ENCODE assay signal across 2 worm cellular contexts in genomic region chrIII:4103171-4103570, ce11.
TF ChIP-seq lines count a peak whose summit lies in the region.

No protein-coding gene starts in this region.

TF ChIP-seq in whole organism, late embryonic, 69 proteins besides CTCF, POLR2A, EP300 and RAD21:
- TF ChIP-seq C38D4.7 (GFP tag; optimal IDR thresholded peaks at IDR 0.05; lab: Kevin White, UChicago) = no peak
- TF ChIP-seq unc-42 (tag; optimal IDR thresholded peaks at IDR 0.05; lab: Kevin White, UChicago) = peak; percentile 77
- no peak for TF ChIP-seq fkh-6 (tag; optimal IDR thresholded peaks at IDR 0.05; lab: Kevin White, UChicago)
- no peak for TF ChIP-seq ttx-3 (tag; optimal IDR thresholded peaks at IDR 0.05; lab: Kevin White, UChicago)
- TF ChIP-seq pag-3 (tag; optimal IDR thresholded peaks at IDR 0.05; lab: Kevin White, UChicago; ENCODE audit: borderline replicate concordance) = no peak
TF ChIP-seq in whole organism, late embryonic: peak in this region for 1.

TF ChIP-seq in whole organism, mixed stage, embryonic, 35 proteins besides CTCF, POLR2A, EP300 and RAD21:
- no peak for TF ChIP-seq tbx-8 (GFP tag; optimal IDR thresholded peaks at IDR 0.05; lab: Kevin White, UChicago)
- peak; percentile 95 for TF ChIP-seq ces-1 (GFP tag; optimal IDR thresholded peaks at IDR 0.05; lab: Kevin White, UChicago)
